Worm (Caenorhabditis elegans) whole organism, late embryonic: ENCODE results near the gene ugt-53.

Source experiments
- C08G9.2 ChIP-seq: sonication (generic microtip); optimal IDR thresholded peaks from 2 replicates; lab custom pipeline; 2016; ENCODE audit warnings: mild to moderate bottlenecking, missing genetic modification characterization, moderate library complexity, missing compliant biosample characterization
- K02D7.2 ChIP-seq: sonication (generic microtip); optimal IDR thresholded peaks from 2 replicates; lab custom pipeline; 2017; ENCODE audit warnings: mild to moderate bottlenecking, missing genetic modification characterization, missing compliant biosample characterization
- K09A11.1 ChIP-seq: sonication (generic microtip); optimal IDR thresholded peaks from 2 replicates; lab custom pipeline; 2017; ENCODE audit warnings: antibody characterized with exemption, mild to moderate bottlenecking, missing genetic modification characterization, missing compliant biosample characterization; ENCODE audit not compliant: insufficient read depth
- Y22D7AL.16 ChIP-seq: sonication (generic microtip); optimal IDR thresholded peaks from 2 replicates; lab custom pipeline; 2016; ENCODE audit warnings: missing genetic modification characterization, missing compliant biosample characterization
- ceh-18 ChIP-seq: sonication (generic microtip); optimal IDR thresholded peaks from 2 replicates; lab custom pipeline; 2016; ENCODE audit warnings: missing genetic modification characterization, missing compliant biosample characterization
- ceh-19 ChIP-seq: fragments of 200-800 bp; sonication (Bioruptor generic); optimal IDR thresholded peaks from 2 replicates; lab custom pipeline; 2018; ENCODE audit warnings: mild to moderate bottlenecking, missing genetic modification characterization, missing compliant biosample characterization
- ceh-22 ChIP-seq: sonication (generic microtip); optimal IDR thresholded peaks from 2 replicates; lab custom pipeline; 2017; ENCODE audit warnings: missing biosample characterization, missing genetic modification characterization
- ceh-24 ChIP-seq: sonication (generic microtip); optimal IDR thresholded peaks from 2 replicates; lab custom pipeline; 2016; ENCODE audit warnings: mild to moderate bottlenecking, missing genetic modification characterization, missing compliant biosample characterization
- ceh-30 ChIP-seq: fragments of 150-350 bp; optimal IDR thresholded peaks from 2 replicates; lab custom pipeline; 2014; ENCODE audit warnings: missing biosample characterization, missing genetic modification characterization
- ceh-31 ChIP-seq: sonication (generic microtip); optimal IDR thresholded peaks from 2 replicates; lab custom pipeline; 2016; ENCODE audit warnings: missing genetic modification characterization, missing compliant biosample characterization
- ceh-45 ChIP-seq: fragments of 200-800 bp; sonication (Bioruptor generic); IDR thresholded peaks from 2 replicates; pipeline ENCODE4 v1.3.6; 2022; ENCODE audit warnings: missing genetic modification reagents, missing genetic modification characterization, missing compliant biosample characterization
- ceh-6 ChIP-seq: fragments of 200-800 bp; sonication (Bioruptor generic); optimal IDR thresholded peaks from 2 replicates; lab custom pipeline; 2018; ENCODE audit warnings: mild to moderate bottlenecking, missing genetic modification characterization, missing compliant biosample characterization
- ceh-9 ChIP-seq: sonication (generic microtip); optimal IDR thresholded peaks from 2 replicates; lab custom pipeline; 2016; ENCODE audit warnings: mild to moderate bottlenecking, missing genetic modification characterization, inconsistent platforms, missing compliant biosample characterization
- elt-2 ChIP-seq: sonication (generic microtip); optimal IDR thresholded peaks from 2 replicates; lab custom pipeline; 2016; ENCODE audit warnings: missing genetic modification reagents, missing genetic modification characterization, missing compliant biosample characterization
- fax-1 ChIP-seq: sonication (generic microtip); optimal IDR thresholded peaks from 2 replicates; lab custom pipeline; 2016; ENCODE audit warnings: missing genotype, missing genetic modification characterization, missing compliant biosample characterization
- fkh-10 ChIP-seq: fragments of 150-350 bp; optimal IDR thresholded peaks from 2 replicates; lab custom pipeline; 2014; ENCODE audit warnings: missing biosample characterization, missing genetic modification reagents, missing genetic modification characterization
- fkh-6 ChIP-seq: sonication (generic microtip); optimal IDR thresholded peaks from 2 replicates; lab custom pipeline; 2016; ENCODE audit warnings: missing genetic modification characterization, missing compliant biosample characterization
- gmeb-2 ChIP-seq: sonication (generic microtip); optimal IDR thresholded peaks from 2 replicates; lab custom pipeline; 2016; ENCODE audit warnings: missing genetic modification characterization, inconsistent platforms, missing compliant biosample characterization
- hlh-30 ChIP-seq: sonication (generic microtip); optimal IDR thresholded peaks from 2 replicates; lab custom pipeline; 2017; ENCODE audit warnings: antibody characterized with exemption, missing genetic modification characterization, missing compliant biosample characterization; ENCODE audit not compliant: insufficient read depth
- hlh-6 ChIP-seq: sonication (generic microtip); optimal IDR thresholded peaks from 2 replicates; lab custom pipeline; 2016; ENCODE audit warnings: missing genotype, missing genetic modification characterization, missing compliant biosample characterization
- hlh-8 ChIP-seq: sonication (generic microtip); optimal IDR thresholded peaks from 2 replicates; lab custom pipeline; 2016; ENCODE audit warnings: missing genotype, missing genetic modification characterization, missing compliant biosample characterization
- madf-2 ChIP-seq: sonication (generic microtip); optimal IDR thresholded peaks from 2 replicates; lab custom pipeline; 2017; ENCODE audit warnings: missing genetic modification characterization, missing compliant biosample characterization
- npax-4 ChIP-seq: sonication (generic microtip); optimal IDR thresholded peaks from 2 replicates; lab custom pipeline; 2016; ENCODE audit warnings: missing genetic modification characterization, missing compliant biosample characterization
- odd-2 ChIP-seq: sonication (generic microtip); optimal IDR thresholded peaks from 2 replicates; lab custom pipeline; 2017; ENCODE audit warnings: antibody characterized with exemption, mild to moderate bottlenecking, missing genetic modification characterization, missing compliant biosample characterization
- pag-3 ChIP-seq: sonication (generic microtip); optimal IDR thresholded peaks from 2 replicates; lab custom pipeline; 2016; ENCODE audit warnings: missing compliant biosample characterization, missing genetic modification characterization, borderline replicate concordance
- pax-1 ChIP-seq: fragments of 150-350 bp; optimal IDR thresholded peaks from 2 replicates; lab custom pipeline; 2014; ENCODE audit warnings: missing biosample characterization, missing genetic modification characterization
- pha-4 ChIP-seq: fragments of 150-350 bp; optimal IDR thresholded peaks from 2 replicates; lab custom pipeline; 2018; ENCODE audit warnings: missing biosample characterization, missing genetic modification reagents, missing genetic modification characterization
- rnt-1 ChIP-seq: sonication (generic microtip); optimal IDR thresholded peaks from 2 replicates; lab custom pipeline; 2016; ENCODE audit warnings: missing genetic modification characterization, missing compliant biosample characterization
- sox-2 ChIP-seq: fragments of 200-800 bp; sonication (Bioruptor generic); IDR thresholded peaks from 2 replicates; pipeline ENCODE4 v1.3.6; 2022; ENCODE audit warnings: missing genetic modification reagents, missing genetic modification characterization, missing compliant biosample characterization
- syd-9 ChIP-seq: sonication (generic microtip); optimal IDR thresholded peaks from 2 replicates; lab custom pipeline; 2016; ENCODE audit warnings: mild to moderate bottlenecking, missing genetic modification characterization, moderate library complexity, missing compliant biosample characterization
- tbx-2 ChIP-seq: sonication (generic microtip); optimal IDR thresholded peaks from 2 replicates; lab custom pipeline; 2016; ENCODE audit warnings: missing genetic modification characterization, missing compliant biosample characterization
- tbx-7 ChIP-seq: sonication (generic microtip); optimal IDR thresholded peaks from 2 replicates; lab custom pipeline; 2016; ENCODE audit warnings: missing genotype, missing genetic modification characterization, missing compliant biosample characterization
- ttx-3 ChIP-seq: sonication (generic microtip); optimal IDR thresholded peaks from 2 replicates; lab custom pipeline; 2016; ENCODE audit warnings: missing genetic modification reagents, missing genetic modification characterization, missing compliant biosample characterization
- unc-86 ChIP-seq: sonication (generic microtip); optimal IDR thresholded peaks from 2 replicates; lab custom pipeline; 2016; ENCODE audit warnings: missing genetic modification characterization, missing compliant biosample characterization

ugt-53 gene

ce11 chrV:2880356-2880755 is 31.2 kb downstream of the ugt-53 start:
- TF ChIP-seq ceh-31 (tag; lab: Kevin White, UChicago) (no peak), elt-2 (peak; percentile 26), rnt-1 (tag; lab: Kevin White, UChicago) (no peak), ceh-18 (tag; lab: Kevin White, UChicago) (no peak), hlh-30 (no peak)

- TF ChIP-seq unc-86 (tag; lab: Kevin White, UChicago) (no peak), ceh-30 (tag; lab: Kevin White, UChicago) (no peak)
Observed at ce11 chrV:2881016-2881415, 31.9 kb downstream of the ugt-53 start, which contains the start of gene ifc-1. ifc-1 (plus strand) TSS chrV:2881393.

- TF ChIP-seq hlh-8: no peak
- TF ChIP-seq ceh-9 (tag; lab: Kevin White, UChicago): no peak
- TF ChIP-seq fkh-10 (GFP tag; lab: Kevin White, UChicago): no peak
- no peak for TF ChIP-seq C08G9.2
- TF ChIP-seq fkh-6 (tag; lab: Kevin White, UChicago): no peak
- TF ChIP-seq ceh-18 (tag; lab: Kevin White, UChicago): no peak
- TF ChIP-seq npax-4 (tag; lab: Kevin White, UChicago): no peak
- TF ChIP-seq hlh-30: no peak
- TF ChIP-seq pag-3: no peak
- no peak for TF ChIP-seq ceh-22 (tag; lab: Kevin White, UChicago)
- TF ChIP-seq syd-9 (tag; lab: Kevin White, UChicago): no peak
- no peak for TF ChIP-seq ceh-31 (tag; lab: Kevin White, UChicago)
Observed at ce11 chrV:2881565-2881964, 32.4 kb downstream of the ugt-53 start.

ce11 chrV:2883097-2883496 is 34.0 kb downstream of the ugt-53 start:
- no peak for TF ChIP-seq pag-3
- TF ChIP-seq K02D7.2 (tag; lab: Kevin White, UChicago): no peak
- no peak for TF ChIP-seq Y22D7AL.16
- TF ChIP-seq madf-2 (tag; lab: Kevin White, UChicago): no peak
- TF ChIP-seq gmeb-2 (tag; lab: Kevin White, UChicago): no peak
- TF ChIP-seq ttx-3 (tag; lab: Kevin White, UChicago): no peak
- no peak for TF ChIP-seq fax-1 (tag; lab: Kevin White, UChicago)
- no peak for TF ChIP-seq hlh-6

DNA sequence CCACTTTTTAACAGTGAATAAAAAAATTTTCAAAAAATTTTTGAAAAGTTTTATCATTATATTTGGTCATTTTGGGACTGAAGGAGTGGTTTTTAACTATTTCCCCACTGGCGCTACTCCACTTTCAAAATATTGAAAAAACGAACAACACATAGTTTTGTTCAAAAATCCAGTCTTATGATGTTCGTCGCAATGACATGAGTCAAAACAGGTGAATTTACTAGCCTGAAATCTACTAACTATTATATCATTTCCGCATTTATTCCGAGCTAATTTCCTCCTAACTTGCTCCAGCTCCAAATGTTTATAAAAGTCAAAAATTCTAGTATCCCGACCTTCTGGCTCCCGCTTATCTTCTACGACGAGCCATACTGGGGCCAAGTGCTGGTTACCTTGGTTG is 35.3 kb downstream of the ugt-53 start, which contains the start of gene sre-24:
TSS of gene sre-24 (plus strand) at position 301 of the 400 bp plus-strand sequence.
- TF ChIP-seq tbx-2 (tag; lab: Kevin White, UChicago) (no peak), odd-2 (no peak)

- TF ChIP-seq ceh-31 (tag; lab: Kevin White, UChicago): no peak
- TF ChIP-seq ceh-6 (GFP tag; lab: Kevin White, UChicago): no peak
- TF ChIP-seq hlh-30: no peak
- TF ChIP-seq ceh-19: no peak
- TF ChIP-seq ceh-45: no peak
- TF ChIP-seq sox-2 (GFP tag; lab: Robert Waterston, UW): no peak
- TF ChIP-seq fkh-6 (tag; lab: Kevin White, UChicago): no peak
- no peak for TF ChIP-seq tbx-2 (tag; lab: Kevin White, UChicago)
- no peak for TF ChIP-seq syd-9 (tag; lab: Kevin White, UChicago)
- no peak for TF ChIP-seq tbx-7
- no peak for TF ChIP-seq ceh-24
- TF ChIP-seq K09A11.1 (tag; lab: Kevin White, UChicago): no peak
- TF ChIP-seq unc-86 (tag; lab: Kevin White, UChicago): no peak
- no peak for TF ChIP-seq pha-4 (tag; lab: Kevin White, UChicago)
- no peak for TF ChIP-seq ceh-18 (tag; lab: Kevin White, UChicago)
- no peak for TF ChIP-seq pax-1
Observed at ce11 chrV:2888265-2888664, 39.1 kb downstream of the ugt-53 start.
